Worm (Caenorhabditis elegans): ENCODE results near the gene sld-5.

DNA sequence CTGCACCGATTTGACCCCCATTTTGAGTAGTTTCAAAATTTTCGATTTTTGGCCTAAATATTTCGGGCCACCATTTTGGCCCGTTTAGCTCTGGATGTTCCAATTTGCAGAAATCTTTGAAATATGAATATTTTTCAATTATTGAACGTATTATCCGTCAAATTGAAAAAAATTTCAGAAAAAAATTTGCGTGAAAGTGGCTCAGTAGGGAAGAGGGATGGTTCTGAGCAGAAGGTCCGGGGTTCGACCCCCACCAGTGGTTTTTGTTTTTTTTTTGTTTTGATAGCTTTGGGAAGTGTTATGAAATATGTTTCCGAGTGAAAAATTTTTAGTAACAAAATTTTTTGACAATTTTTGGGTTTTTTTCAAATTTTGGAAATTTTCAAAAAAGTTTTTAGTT is 41.8 kb upstream of the sld-5 start:
- TF ChIP-seq ceh-9 (tag; optimal IDR thresholded peaks at IDR 0.05) = no peak
- no peak for TF ChIP-seq sox-2 (GFP tag; IDR thresholded peaks at IDR 0.05)
- TF ChIP-seq hlh-15 (tag; optimal IDR thresholded peaks at IDR 0.05) = no peak
- no peak for TF ChIP-seq pha-4 (tag; optimal IDR thresholded peaks at IDR 0.05)
- TF ChIP-seq pag-3 (tag; optimal IDR thresholded peaks at IDR 0.05; ENCODE audit: borderline replicate concordance) = no peak
